Worm (Caenorhabditis elegans) whole organism, young adult: ENCODE measurements around the gene col-74.

Source experiments
- B0261.1 ChIP-seq: sonication (generic microtip); optimal IDR thresholded peaks from 2 replicates; lab custom pipeline; 2016; ENCODE audit warnings: mild to moderate bottlenecking, missing genetic modification characterization, moderate library complexity, missing compliant biosample characterization
- C06A6.2 ChIP-seq: fragments of 200-800 bp; sonication (Bioruptor generic); conservative IDR thresholded peaks from 2 replicates; pipeline ENCODE4 v1.3.6; 2022; ENCODE audit warnings: missing genetic modification characterization, missing compliant biosample characterization
- C17E4.6 ChIP-seq: fragments of 200-800 bp; sonication (Bioruptor generic); IDR thresholded peaks from 2 replicates; pipeline ENCODE4 v1.3.6; 2022; ENCODE audit warnings: missing genetic modification reagents, missing genetic modification characterization, missing compliant biosample characterization
- F55B11.4 ChIP-seq: sonication (generic microtip); optimal IDR thresholded peaks from 2 replicates; lab custom pipeline; 2016; ENCODE audit warnings: missing compliant biosample characterization, missing genetic modification characterization, borderline replicate concordance; ENCODE audit not compliant: insufficient read depth
- dox-1 ChIP-seq: fragments of 200-800 bp; sonication (Bioruptor generic); IDR thresholded peaks from 2 replicates; pipeline ENCODE4 v1.3.6; 2022; ENCODE audit warnings: missing genetic modification reagents, missing genetic modification characterization, missing compliant biosample characterization
- hsf-1 ChIP-seq: fragments of 200-800 bp; sonication (Bioruptor generic); IDR thresholded peaks from 2 replicates; pipeline ENCODE4 v1.3.6; 2022; ENCODE audit warnings: missing genetic modification reagents, missing genetic modification characterization, missing compliant biosample characterization
- lin-54 ChIP-seq: fragments of 200-800 bp; sonication (Bioruptor generic); optimal IDR thresholded peaks from 2 replicates; lab custom pipeline; 2018; ENCODE audit warnings: mild to moderate bottlenecking, missing genetic modification characterization, missing compliant biosample characterization
- nhr-27 ChIP-seq: fragments of 200-800 bp; sonication (Bioruptor generic); optimal IDR thresholded peaks from 2 replicates; lab custom pipeline; 2018; ENCODE audit warnings: mild to moderate bottlenecking, missing genetic modification characterization, moderate library complexity, missing compliant biosample characterization
- sea-2 ChIP-seq: fragments of 200-800 bp; sonication (Bioruptor generic); IDR thresholded peaks from 2 replicates; pipeline ENCODE4 v1.3.6; 2022; ENCODE audit warnings: missing genetic modification characterization, missing compliant biosample characterization
- somi-1 ChIP-seq: fragments of 200-800 bp; sonication (Bioruptor generic); optimal IDR thresholded peaks from 2 replicates; lab custom pipeline; 2018; ENCODE audit warnings: mild to moderate bottlenecking, missing genetic modification characterization, missing compliant biosample characterization

DNA sequence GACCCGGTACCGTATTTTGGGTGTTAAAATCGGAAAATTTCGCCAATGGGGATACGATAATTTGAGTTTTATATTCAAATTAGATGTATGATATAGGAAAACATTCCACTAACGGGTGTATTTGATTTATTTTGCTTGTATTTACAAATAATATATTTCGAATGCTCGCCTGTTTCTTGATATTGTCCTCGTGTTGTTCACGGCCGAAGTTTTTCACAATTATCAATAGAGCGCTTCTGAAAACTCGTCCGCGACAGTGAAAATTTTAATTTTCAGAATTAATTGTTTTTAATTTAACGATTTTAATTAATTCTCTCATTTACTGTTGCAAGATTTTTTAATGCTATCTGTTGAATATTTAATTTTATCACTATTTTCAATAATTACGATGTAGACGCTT, 10.5 kb upstream of the col-74 start:
- TF ChIP-seq sea-2 (GFP tag; lab: Robert Waterston, UW) (no peak), B0261.1 (tag; lab: Kevin White, UChicago) (no peak), C17E4.6 (no peak), C06A6.2 (GFP tag; lab: Robert Waterston, UW) (no peak), lin-54 (GFP tag; lab: Kevin White, UChicago) (peak; percentile 15), F55B11.4 (tag; lab: Kevin White, UChicago) (no peak), somi-1 (GFP tag; lab: Kevin White, UChicago) (no peak), dox-1 (GFP tag; lab: Robert Waterston, UW) (peak; percentile 70), nhr-27 (tag; lab: Kevin White, UChicago) (no peak), hsf-1 (GFP tag; lab: Robert Waterston, UW) (no peak)
